Worm (Caenorhabditis elegans) whole organism, L4 larva: ENCODE data around the gene T09F3.7.

Experiments used
- D1046.2 ChIP-seq: fragments of 200-800 bp; sonication (Bioruptor generic); IDR thresholded peaks from 2 replicates; pipeline ENCODE4 v1.3.6; 2022; ENCODE audit warnings: missing genetic modification characterization, missing compliant biosample characterization
- F10B5.3 ChIP-seq: sonication (generic microtip); optimal IDR thresholded peaks from 2 replicates; lab custom pipeline; 2016; ENCODE audit warnings: mild to moderate bottlenecking, missing genetic modification characterization, missing compliant biosample characterization
- F44E2.7 ChIP-seq: fragments of 200-800 bp; sonication (Bioruptor generic); IDR thresholded peaks from 2 replicates; pipeline ENCODE4 v2.1.2; 2022; ENCODE audit warnings: missing genetic modification characterization, missing compliant biosample characterization
- F49E8.2 ChIP-seq: sonication (generic microtip); optimal IDR thresholded peaks from 2 replicates; lab custom pipeline; 2016; ENCODE audit warnings: missing compliant biosample characterization, mild to moderate bottlenecking, missing genetic modification characterization, borderline replicate concordance
- ZK546.5 ChIP-seq, 2 experiments: sonication (generic microtip); optimal IDR thresholded peaks; 2 replicates each; lab custom pipeline; 2017; ENCODE audit warnings: missing biosample characterization in 2 of 2, missing genetic modification characterization in 2 of 2
- ceh-32 ChIP-seq: sonication (generic microtip); optimal IDR thresholded peaks from 2 replicates; lab custom pipeline; 2016; ENCODE audit warnings: mild to moderate bottlenecking, missing genetic modification characterization, missing compliant biosample characterization; ENCODE audit not compliant: poor library complexity
- ceh-44 ChIP-seq: fragments of 200-800 bp; sonication (Bioruptor generic); IDR thresholded peaks from 2 replicates; pipeline ENCODE4 v1.3.6; 2022; ENCODE audit warnings: missing genetic modification reagents, missing genetic modification characterization, missing compliant biosample characterization
- ceh-82 ChIP-seq: sonication (generic microtip); optimal IDR thresholded peaks from 2 replicates; lab custom pipeline; 2017; ENCODE audit warnings: missing biosample characterization, missing genetic modification characterization
- ces-1 ChIP-seq: fragments of 150-350 bp; sonication (generic microtip); optimal IDR thresholded peaks from 4 replicates; lab custom pipeline; 2014; ENCODE audit warnings: missing biosample characterization, missing genetic modification reagents, missing genetic modification characterization
- ctbp-1 ChIP-seq: fragments of 200-800 bp; sonication (Bioruptor generic); IDR thresholded peaks from 2 replicates; pipeline ENCODE4 v1.3.6; 2022; ENCODE audit warnings: missing genetic modification reagents, missing genetic modification characterization, missing compliant biosample characterization
- daf-12 ChIP-seq: fragments of 150-350 bp; optimal IDR thresholded peaks from 2 replicates; lab custom pipeline; 2014; ENCODE audit warnings: missing biosample characterization, missing genetic modification reagents, missing genetic modification characterization
- daf-16 ChIP-seq, 3 experiments: sonication (generic microtip); optimal IDR thresholded peaks; 2 replicates each; lab custom pipeline; 2016 to 2017; ENCODE audit warnings: missing genetic modification characterization in 3 of 3, missing genetic modification reagents in 3 of 3, mild to moderate bottlenecking in 2 of 3, missing compliant biosample characterization in 2 of 3, missing biosample characterization in 1 of 3, moderate library complexity in 1 of 3
- daf-19 ChIP-seq: fragments of 200-800 bp; sonication (Bioruptor generic); conservative IDR thresholded peaks from 2 replicates; pipeline ENCODE4 v1.3.6; 2022; ENCODE audit warnings: missing genetic modification characterization, missing compliant biosample characterization
- daf-8 ChIP-seq: fragments of 200-800 bp; sonication (Bioruptor generic); IDR thresholded peaks from 2 replicates; pipeline ENCODE4 v1.3.6; 2022; ENCODE audit warnings: missing genetic modification characterization, missing compliant biosample characterization
- dmd-9 ChIP-seq: fragments of 200-800 bp; sonication (Bioruptor generic); IDR thresholded peaks from 2 replicates; pipeline ENCODE4 v1.3.6; 2022; ENCODE audit warnings: missing genetic modification reagents, missing genetic modification characterization, missing compliant biosample characterization
- dpl-1 ChIP-seq: fragments of 150-350 bp; optimal IDR thresholded peaks from 2 replicates; lab custom pipeline; 2014; ENCODE audit warnings: missing biosample characterization, missing genetic modification reagents, missing genetic modification characterization
- duxl-1 ChIP-seq: sonication (generic microtip); optimal IDR thresholded peaks from 2 replicates; lab custom pipeline; 2016; ENCODE audit warnings: mild to moderate bottlenecking, missing genetic modification characterization, moderate library complexity, missing compliant biosample characterization; ENCODE audit not compliant: poor library complexity
- dve-1 ChIP-seq: sonication (generic microtip); optimal IDR thresholded peaks from 2 replicates; lab custom pipeline; 2017; ENCODE audit warnings: antibody characterized with exemption, mild to moderate bottlenecking, missing genetic modification characterization, missing compliant biosample characterization; ENCODE audit not compliant: insufficient read depth
- egl-43 ChIP-seq: fragments of 200-800 bp; sonication (Bioruptor generic); IDR thresholded peaks from 2 replicates; pipeline ENCODE4 v1.3.6; 2022; ENCODE audit warnings: missing genetic modification reagents, missing genetic modification characterization, missing compliant biosample characterization
- fkh-10 ChIP-seq: fragments of 150-350 bp; optimal IDR thresholded peaks from 2 replicates; lab custom pipeline; 2014; ENCODE audit warnings: missing biosample characterization, missing genetic modification reagents, missing genetic modification characterization
- fos-1 ChIP-seq: fragments of 150-350 bp; optimal IDR thresholded peaks from 2 replicates; lab custom pipeline; 2014; ENCODE audit warnings: missing biosample characterization, missing genetic modification characterization
- gei-8 ChIP-seq: fragments of 200-800 bp; sonication (Bioruptor generic); optimal IDR thresholded peaks from 2 replicates; lab custom pipeline; 2018; ENCODE audit warnings: mild to moderate bottlenecking, missing genetic modification characterization, missing compliant biosample characterization
- hif-1 ChIP-seq, 2 experiments: sonication (generic microtip); optimal IDR thresholded peaks; 2 replicates each; lab custom pipeline; 2016 to 2017; ENCODE audit warnings: missing compliant biosample characterization in 2 of 2, missing genetic modification characterization in 2 of 2, missing genetic modification reagents in 2 of 2, missing genotype in 2 of 2, mild to moderate bottlenecking in 1 of 2
- hlh-11 ChIP-seq: fragments of 200-800 bp; sonication (Bioruptor generic); optimal IDR thresholded peaks from 2 replicates; lab custom pipeline; 2018; ENCODE audit warnings: mild to moderate bottlenecking, missing genetic modification characterization, missing compliant biosample characterization
- hlh-30 ChIP-seq: sonication (generic microtip); optimal IDR thresholded peaks from 2 replicates; lab custom pipeline; 2017; ENCODE audit warnings: antibody characterized with exemption, mild to moderate bottlenecking, missing genetic modification characterization, missing compliant biosample characterization; ENCODE audit not compliant: insufficient read depth
- hmg-1.1 ChIP-seq: fragments of 200-800 bp; sonication (Bioruptor generic); IDR thresholded peaks from 2 replicates; pipeline ENCODE4 v1.3.6; 2022; ENCODE audit warnings: missing genetic modification reagents, missing genetic modification characterization, missing compliant biosample characterization
- lin-13 ChIP-seq: fragments of 150-350 bp; optimal IDR thresholded peaks from 2 replicates; lab custom pipeline; 2014; ENCODE audit warnings: missing biosample characterization, missing genetic modification reagents, missing genetic modification characterization
- madf-9 ChIP-seq: fragments of 200-800 bp; sonication (Bioruptor generic); conservative IDR thresholded peaks from 2 replicates; pipeline ENCODE4 v1.3.6; 2022; ENCODE audit warnings: missing genetic modification reagents, missing genetic modification characterization, missing compliant biosample characterization
- mdt-29 ChIP-seq: fragments of 200-800 bp; sonication (Bioruptor generic); IDR thresholded peaks from 2 replicates; pipeline ENCODE4 v1.3.6; 2022; ENCODE audit warnings: missing genetic modification reagents, missing genetic modification characterization, missing compliant biosample characterization
- mxl-2 ChIP-seq: fragments of 200-800 bp; sonication (Bioruptor generic); conservative IDR thresholded peaks from 2 replicates; pipeline ENCODE4 v1.3.6; 2022; ENCODE audit warnings: missing genetic modification reagents, missing genetic modification characterization, missing compliant biosample characterization
- nhr-111 ChIP-seq: fragments of 200-800 bp; sonication (Bioruptor generic); optimal IDR thresholded peaks from 2 replicates; lab custom pipeline; 2018; ENCODE audit warnings: mild to moderate bottlenecking, missing genetic modification characterization, missing compliant biosample characterization
- nhr-41 ChIP-seq: fragments of 200-800 bp; sonication (Bioruptor generic); IDR thresholded peaks from 2 replicates; pipeline ENCODE4 v1.3.6; 2022; ENCODE audit warnings: missing genetic modification reagents, missing genetic modification characterization, missing compliant biosample characterization
- nhr-6 ChIP-seq: fragments of 150-350 bp; optimal IDR thresholded peaks from 2 replicates; lab custom pipeline; 2014; ENCODE audit warnings: missing biosample characterization, missing genetic modification characterization
- nhr-76 ChIP-seq: fragments of 150-350 bp; optimal IDR thresholded peaks from 2 replicates; lab custom pipeline; 2014; ENCODE audit warnings: missing biosample characterization, missing genetic modification characterization
- pha-4 ChIP-seq, 2 experiments: fragments of 150-350 bp in 1 of 2; fragments of 200-800 bp in 1 of 2; sonication (Bioruptor generic) in 1 of 2; IDR thresholded peaks in 1 of 2; optimal IDR thresholded peaks in 1 of 2; 2 replicates each; pipeline versions ENCODE4 v1.3.6 to Lab custom; 2014 to 2022; ENCODE audit warnings: missing genetic modification characterization in 2 of 2, missing genetic modification reagents in 2 of 2, missing biosample characterization in 1 of 2, missing compliant biosample characterization in 1 of 2
- php-3 ChIP-seq: fragments of 200-800 bp; sonication (Bioruptor generic); IDR thresholded peaks from 2 replicates; pipeline ENCODE4 v1.3.6; 2022; ENCODE audit warnings: missing genetic modification reagents, missing genetic modification characterization, missing compliant biosample characterization
- pqm-1 ChIP-seq: sonication (generic microtip); optimal IDR thresholded peaks from 2 replicates; lab custom pipeline; 2017; ENCODE audit warnings: missing biosample characterization, missing genetic modification characterization
- sdz-12 ChIP-seq: fragments of 200-800 bp; sonication (Bioruptor generic); optimal IDR thresholded peaks from 2 replicates; lab custom pipeline; 2018; ENCODE audit warnings: mild to moderate bottlenecking, missing genetic modification characterization, missing compliant biosample characterization
- set-16 ChIP-seq: fragments of 200-800 bp; sonication (Bioruptor generic); IDR thresholded peaks from 2 replicates; pipeline ENCODE4 v1.3.6; 2022; ENCODE audit warnings: missing genetic modification reagents, missing genetic modification characterization, missing compliant biosample characterization
- snpc-1.2 ChIP-seq: fragments of 200-800 bp; sonication (Bioruptor generic); IDR thresholded peaks from 2 replicates; pipeline ENCODE4 v1.3.6; 2022; ENCODE audit warnings: missing genetic modification reagents, missing genetic modification characterization, missing compliant biosample characterization
- tra-1 ChIP-seq: fragments of 200-800 bp; sonication (Bioruptor generic); IDR thresholded peaks from 2 replicates; pipeline ENCODE4 v1.3.6; 2022; ENCODE audit warnings: missing genetic modification reagents, missing genetic modification characterization, missing compliant biosample characterization
- unc-130 ChIP-seq: sonication (generic microtip); optimal IDR thresholded peaks from 2 replicates; lab custom pipeline; 2016; ENCODE audit warnings: missing genetic modification reagents, missing genetic modification characterization, missing compliant biosample characterization
- unc-62 ChIP-seq, 3 experiments: fragments of 150-350 bp in 1 of 3; sonication (generic microtip); optimal IDR thresholded peaks in 2 of 3; peaks in 1 of 3; 1 replicate in 1 of 3; 2 replicates in 2 of 3; lab custom pipeline; 2014 to 2017; ENCODE audit warnings: missing biosample characterization in 3 of 3, missing genetic modification characterization in 3 of 3, missing genetic modification reagents in 3 of 3, missing genotype in 1 of 3
- zag-1 ChIP-seq: fragments of 150-350 bp; optimal IDR thresholded peaks from 2 replicates; lab custom pipeline; 2014; ENCODE audit warnings: missing biosample characterization, missing genetic modification characterization
- zfp-2 ChIP-seq: sonication (generic microtip); optimal IDR thresholded peaks from 2 replicates; lab custom pipeline; 2016; ENCODE audit warnings: mild to moderate bottlenecking, missing genetic modification characterization, missing compliant biosample characterization
- zfp-3 ChIP-seq: fragments of 200-800 bp; sonication (Bioruptor generic); conservative IDR thresholded peaks from 2 replicates; pipeline ENCODE4 v1.3.6; 2022; ENCODE audit warnings: missing genetic modification reagents, missing genetic modification characterization, missing compliant biosample characterization
- ztf-11 ChIP-seq: fragments of 150-350 bp; optimal IDR thresholded peaks from 2 replicates; lab custom pipeline; 2014; ENCODE audit warnings: missing biosample characterization, missing genetic modification characterization

Gene T09F3.7

DNA sequence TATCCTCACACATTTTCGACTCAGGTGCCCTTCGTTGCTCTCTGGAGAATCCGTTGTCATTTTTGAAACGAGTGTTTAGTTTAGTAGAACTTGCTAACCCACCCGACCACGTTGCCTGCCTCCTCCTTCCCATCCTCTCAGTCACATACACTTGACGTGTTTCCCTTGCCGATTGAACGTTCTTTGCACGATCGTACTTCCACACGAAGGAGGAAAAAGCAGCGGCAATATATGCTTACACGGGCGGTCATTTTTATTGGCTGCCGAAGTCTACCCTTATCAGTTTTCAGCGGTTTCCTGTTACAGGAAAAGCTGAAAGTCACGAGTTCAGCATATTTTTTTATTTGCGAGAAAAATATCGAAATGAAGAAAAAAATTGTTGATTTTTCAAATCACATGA is 1.2 kb upstream of the T09F3.7 start (continued):
- TF ChIP-seq dpl-1 (no peak), daf-8 (no peak), fkh-10 (GFP tag; lab: Kevin White, UChicago) (no peak), hlh-11 (tag; lab: Kevin White, UChicago) (peak; percentile 94), F49E8.2 (tag; lab: Kevin White, UChicago) (no peak), nhr-41 (GFP tag; lab: Robert Waterston, UW) (no peak), nhr-6 (tag; lab: Kevin White, UChicago) (no peak), set-16 (GFP tag; lab: Robert Waterston, UW) (peak; percentile 26; the same call in 1 of the 2 replicates), mdt-29 (no peak), duxl-1 (no peak), unc-62 (GFP tag; optimal IDR thresholded peaks at IDR 0.05 in 1 of 2; lab: Kevin White, UChicago) (no peak), unc-62 (tag; optimal IDR thresholded peaks at IDR 0.05; lab: Kevin White, UChicago) (no peak), snpc-1.2 (no peak), ceh-82 (tag; lab: Kevin White, UChicago) (no peak), ztf-11 (no peak), zfp-2 (no peak)
- TF ChIP-seq, all 104 proteins: peak for 33

DNA sequence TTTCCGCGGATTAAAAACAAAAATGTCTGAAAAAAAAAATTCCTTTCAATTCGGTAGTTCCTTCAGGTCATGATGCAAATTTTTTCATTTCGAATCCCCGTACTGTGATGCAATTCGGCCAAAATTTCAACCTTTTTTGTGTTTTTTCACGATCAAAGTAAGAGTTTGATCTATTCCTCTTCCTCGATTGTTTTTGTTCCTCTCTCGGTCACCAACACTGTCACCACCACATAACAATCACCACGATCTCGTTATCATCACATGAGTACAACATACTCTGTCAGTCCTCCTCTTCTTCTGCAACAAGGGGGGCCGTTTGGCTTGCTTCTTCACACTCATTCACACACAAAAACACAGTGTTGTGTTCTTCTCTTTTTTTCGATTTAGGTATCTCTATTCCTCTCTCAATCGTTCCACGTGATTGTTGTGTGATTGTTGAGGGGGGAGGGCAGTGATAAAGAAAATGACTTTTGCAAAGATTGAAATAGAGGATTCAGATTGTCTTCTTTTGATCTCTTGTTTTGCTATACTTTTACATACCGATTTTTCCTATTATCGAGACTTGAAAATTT is 632 bp upstream of the T09F3.7 start:
- no peak for TF ChIP-seq ceh-44 (GFP tag; lab: Robert Waterston, UW)
- TF ChIP-seq dve-1 (tag; lab: Kevin White, UChicago), result peak; percentile 77
- no peak for TF ChIP-seq D1046.2
- no peak for TF ChIP-seq hmg-1.1
- no peak for TF ChIP-seq daf-19
- no peak for TF ChIP-seq ZK546.5 (tag; optimal IDR thresholded peaks at IDR 0.05; lab: Kevin White, UChicago)
- TF ChIP-seq F44E2.7 (GFP tag; lab: Robert Waterston, UW), result no peak
- 0 out of 2 replicates have a peak, but pooled peaks have one; percentile 16 for TF ChIP-seq madf-9 (GFP tag; lab: Robert Waterston, UW)
- no peak for TF ChIP-seq nhr-111 (GFP tag; lab: Kevin White, UChicago)
- TF ChIP-seq ces-1 (GFP tag; lab: Kevin White, UChicago), result no peak
- TF ChIP-seq zag-1 (tag; lab: Kevin White, UChicago), result no peak
- TF ChIP-seq unc-62 (GFP tag; optimal IDR thresholded peaks at IDR 0.05 in 1 of 2; lab: Kevin White, UChicago), result peak in 1 of 2 experiments; percentile 97
- TF ChIP-seq unc-62 (tag; optimal IDR thresholded peaks at IDR 0.05; lab: Kevin White, UChicago), result no peak
- peak; percentile 96 for TF ChIP-seq hlh-30 (tag; lab: Kevin White, UChicago)
- no peak for TF ChIP-seq duxl-1
- TF ChIP-seq ceh-32 (tag; lab: Kevin White, UChicago), result no peak
- TF ChIP-seq zfp-3, result peak; percentile 18; the same call in 1 of the 2 replicates
- no peak for TF ChIP-seq dmd-9 (GFP tag; lab: Robert Waterston, UW)
- TF ChIP-seq daf-12 (tag; lab: Kevin White, UChicago), result no peak
- TF ChIP-seq sdz-12, result no peak
- TF ChIP-seq lin-13 (GFP tag; lab: Kevin White, UChicago), result peak; percentile 54
- TF ChIP-seq nhr-76 (tag; lab: Kevin White, UChicago), result no peak
- no peak for TF ChIP-seq egl-43 (GFP tag; lab: Robert Waterston, UW)
- no peak for TF ChIP-seq tra-1
- no peak for TF ChIP-seq pha-4 (GFP tag; IDR thresholded peaks at IDR 0.05; lab: Robert Waterston, UW)
- no peak for TF ChIP-seq pha-4 (tag; optimal IDR thresholded peaks at IDR 0.05; lab: Kevin White, UChicago)
- TF ChIP-seq php-3, result no peak
- TF ChIP-seq ctbp-1 (GFP tag; lab: Robert Waterston, UW), result no peak
- TF ChIP-seq mxl-2 (GFP tag; lab: Robert Waterston, UW), result 0 out of 2 replicates have a peak, but pooled peaks have one; percentile 54
- TF ChIP-seq daf-16 (GFP tag; optimal IDR thresholded peaks at IDR 0.05; lab: Kevin White, UChicago), result peak in 1 of 2 experiments; percentile 52
- TF ChIP-seq daf-16 (tag; optimal IDR thresholded peaks at IDR 0.05; lab: Kevin White, UChicago), result peak; percentile 80
- peak in 1 of 2 experiments; percentile 6 for TF ChIP-seq hif-1 (tag; optimal IDR thresholded peaks at IDR 0.05; lab: Kevin White, UChicago)
- TF ChIP-seq gei-8 (GFP tag; lab: Kevin White, UChicago), result no peak
- no peak for TF ChIP-seq fkh-10 (GFP tag; lab: Kevin White, UChicago)
- TF ChIP-seq fos-1 (tag; lab: Kevin White, UChicago), result no peak
- TF ChIP-seq F10B5.3, result no peak
- TF ChIP-seq unc-130 (GFP tag; lab: Kevin White, UChicago), result no peak
- TF ChIP-seq pqm-1 (tag; lab: Kevin White, UChicago), result peak; percentile 34
